Worm (Caenorhabditis elegans) whole organism, L4/young adult: ENCODE data around the gene cit-1.2.

Experiments
- W03F9.2 ChIP-seq: fragments of 150-350 bp; optimal IDR thresholded peaks from 2 replicates; lab custom pipeline; 2014; ENCODE audit warnings: missing biosample characterization, missing genetic modification characterization
- dao-5 ChIP-seq: sonication (generic microtip); optimal IDR thresholded peaks from 2 replicates; lab custom pipeline; 2016; ENCODE audit warnings: missing genotype, missing genetic modification characterization, moderate library complexity, missing compliant biosample characterization
- him-1 ChIP-seq: sonication (generic microtip); optimal IDR thresholded peaks from 2 replicates; lab custom pipeline; 2016; ENCODE audit warnings: missing genotype, missing genetic modification reagents, missing genetic modification characterization, missing compliant biosample characterization

DNA sequence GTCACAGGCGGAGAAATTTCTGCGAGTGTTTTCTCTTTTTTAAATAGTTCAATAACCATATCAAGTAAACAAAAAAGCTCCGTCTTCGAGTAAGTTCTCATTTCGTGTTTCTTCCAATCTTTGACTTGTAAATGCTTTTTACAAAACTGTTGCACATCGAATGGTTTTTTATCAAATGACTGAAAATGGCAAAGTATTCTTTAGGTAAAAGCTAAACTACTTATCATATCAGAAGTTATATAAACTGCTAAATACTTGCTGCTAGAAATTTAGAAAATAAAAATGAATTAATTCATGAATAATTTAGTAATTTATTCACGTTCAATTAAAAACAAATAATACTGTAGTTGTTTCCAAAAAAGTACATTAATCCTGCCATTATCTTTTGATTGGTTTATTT is 20.4 kb downstream of the cit-1.2 start, which contains the start of gene F44B9.9:
- no peak for TF ChIP-seq him-1 (tag; lab: Kevin White, UChicago)
- TF ChIP-seq dao-5 (tag; lab: Kevin White, UChicago), result no peak
- no peak for TF ChIP-seq W03F9.2 (tag; lab: Kevin White, UChicago)
